Fruit fly (Drosophila melanogaster): ENCODE measurements around the gene Paip2.

DNA sequence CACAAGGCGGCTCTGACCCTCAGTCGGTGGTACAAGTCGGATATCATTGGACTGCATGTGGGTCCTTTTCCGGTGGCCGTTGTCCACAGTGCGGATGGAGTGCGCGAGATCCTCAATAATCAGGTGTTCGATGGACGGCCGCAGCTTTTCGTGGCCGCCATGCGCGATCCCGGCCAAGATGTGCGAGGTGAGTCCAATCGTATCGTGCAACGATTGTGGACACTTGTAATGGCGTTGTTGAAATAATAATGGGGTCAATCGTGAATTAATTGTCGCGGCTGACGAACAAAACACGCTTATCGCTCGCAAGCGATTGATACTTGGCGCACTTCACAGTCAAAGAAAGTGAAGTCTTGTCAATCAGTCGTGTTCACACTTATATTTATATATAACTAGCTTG is 16.5 kb upstream of the Paip2 start:
- no peak for TF ChIP-seq CG12768 (GFP tag; optimal IDR thresholded peaks at IDR 0.05)
- TF ChIP-seq pad (GFP tag; optimal IDR thresholded peaks at IDR 0.05), result no peak
- TF ChIP-seq kay (GFP tag; ENCODE audit: borderline replicate concordance), result no peak
- TF ChIP-seq ovo (GFP tag; optimal IDR thresholded peaks at IDR 0.05), result no peak
- TF ChIP-seq Clk (GFP tag; optimal IDR thresholded peaks at IDR 0.05), result no peak
- TF ChIP-seq Crg-1 (GFP tag; optimal IDR thresholded peaks at IDR 0.05), result no peak
- TF ChIP-seq CG1620 (GFP tag; optimal IDR thresholded peaks at IDR 0.05), result no peak
- TF ChIP-seq CG14711 (tag; optimal IDR thresholded peaks at IDR 0.05), result no peak

All from whole organism, adult.